Worm (Caenorhabditis elegans): ENCODE results near the gene cyp-34A2.
A peak's percentile ranks its signal among the peaks of the same experiment; 100 is the strongest.

The cyp-34A2 gene

DNA sequence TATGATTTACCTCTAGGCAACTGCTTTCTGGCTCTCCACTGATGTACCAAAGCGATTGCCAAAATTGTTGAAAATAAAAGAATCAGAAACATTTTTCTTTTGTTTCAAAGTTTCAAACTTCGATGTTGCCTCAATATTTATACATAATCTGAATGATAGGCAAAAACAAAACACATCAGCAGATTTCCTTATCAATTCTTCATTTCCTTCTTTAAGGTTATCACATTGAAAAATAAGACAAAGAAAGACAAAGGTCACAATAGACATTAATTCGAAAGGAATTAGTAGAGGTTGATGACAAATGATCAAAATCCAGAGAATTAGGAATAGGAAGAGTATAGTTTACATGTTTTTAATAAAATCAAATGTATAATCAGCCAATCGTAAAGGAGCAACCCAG, at the start of gene cyp-34A2:
Gene cyp-34A2, minus strand, starts transcription at position 101 of the 400 bp plus-strand sequence.
- TF ChIP-seq nhr-12 (tag; optimal IDR thresholded peaks at IDR 0.05) (no peak), tbx-8 (GFP tag; optimal IDR thresholded peaks at IDR 0.05) (no peak), nhr-28 (tag; optimal IDR thresholded peaks at IDR 0.05) (no peak), nhr-237 (tag; optimal IDR thresholded peaks at IDR 0.05) (no peak), lin-32 (GFP tag; optimal IDR thresholded peaks at IDR 0.05) (no peak), snpc-4 (tag; optimal IDR thresholded peaks at IDR 0.05) (no peak), elt-3 (tag; optimal IDR thresholded peaks at IDR 0.05) (no peak), ceh-39 (tag; optimal IDR thresholded peaks at IDR 0.05) (no peak), elt-1 (tag; optimal IDR thresholded peaks at IDR 0.05; ENCODE audit: borderline replicate concordance, insufficient read depth) (no peak), blmp-1 (tag; optimal IDR thresholded peaks at IDR 0.05) (no peak), bed-3 (GFP tag; optimal IDR thresholded peaks at IDR 0.05) (no peak), lin-13 (tag; optimal IDR thresholded peaks at IDR 0.05) (no peak), ham-2 (GFP tag; optimal IDR thresholded peaks at IDR 0.05) (no peak), unc-120 (tag; optimal IDR thresholded peaks at IDR 0.05; ENCODE audit: poor library complexity, severe bottlenecking) (no peak), hlh-1 (tag; optimal IDR thresholded peaks at IDR 0.05) (no peak), ceh-43 (GFP tag; optimal IDR thresholded peaks at IDR 0.05) (no peak)

DNA sequence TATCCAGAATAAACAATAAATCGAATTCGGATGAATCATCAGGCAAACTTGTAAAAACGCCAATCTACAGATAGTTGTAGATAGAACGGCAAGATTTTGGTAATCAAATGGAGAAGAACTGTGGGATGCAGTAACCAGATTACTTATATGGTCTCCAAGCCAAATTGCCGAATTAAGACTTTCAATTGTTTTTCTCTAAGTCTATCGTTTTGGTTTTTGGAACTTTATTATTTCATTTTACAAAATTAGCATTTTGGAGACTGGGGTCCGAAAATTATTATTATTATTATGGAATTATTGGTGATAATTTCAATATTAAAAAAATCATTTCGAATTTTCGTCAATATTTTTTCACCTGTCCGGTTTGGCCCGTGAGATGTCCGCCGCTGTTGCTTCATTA, 48.5 kb upstream of the cyp-34A2 start, which contains the start of gene clec-228:
Gene clec-228, minus strand, starts transcription at position 101 of the 400 bp plus-strand sequence.
- TF ChIP-seq sem-2 (GFP tag; optimal IDR thresholded peaks at IDR 0.05) (no peak), M03D4.4 (tag; optimal IDR thresholded peaks at IDR 0.05) (no peak), nhr-2 (tag; optimal IDR thresholded peaks at IDR 0.05) (no peak), ham-2 (GFP tag; optimal IDR thresholded peaks at IDR 0.05) (no peak), hlh-1 (tag; optimal IDR thresholded peaks at IDR 0.05) (no peak), nhr-28 (tag; optimal IDR thresholded peaks at IDR 0.05) (no peak), ces-1 (GFP tag; optimal IDR thresholded peaks at IDR 0.05) (no peak), blmp-1 (tag; optimal IDR thresholded peaks at IDR 0.05) (no peak), cnd-1 (tag; optimal IDR thresholded peaks at IDR 0.05) (no peak)

DNA sequence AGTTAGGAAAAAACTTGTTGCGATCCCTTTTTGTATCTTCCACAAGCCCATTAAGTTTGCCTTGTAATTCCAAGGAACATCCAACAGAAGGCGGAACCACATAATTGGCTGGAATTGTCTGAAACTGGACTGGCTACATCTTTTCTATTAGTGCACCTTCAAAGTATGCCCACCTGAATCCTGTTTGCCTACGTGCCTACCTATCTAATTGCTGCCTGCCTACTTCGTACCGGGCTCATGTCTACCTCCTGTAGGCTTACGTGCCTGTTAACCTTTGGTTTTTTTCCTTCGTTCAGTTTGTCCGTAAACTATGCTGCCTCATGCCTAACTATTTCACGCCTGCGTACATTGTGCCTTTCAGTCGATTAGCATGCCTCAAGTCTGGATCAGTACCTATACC, 46.5 kb upstream of the cyp-34A2 start, which contains the start of gene wrt-7:
Gene wrt-7, minus strand, starts transcription at position 101 of the 400 bp plus-strand sequence.
- no peak for TF ChIP-seq nhr-2 (tag; optimal IDR thresholded peaks at IDR 0.05)
- no peak for TF ChIP-seq nhr-28 (tag; optimal IDR thresholded peaks at IDR 0.05)
- no peak for TF ChIP-seq ceh-43 (GFP tag; optimal IDR thresholded peaks at IDR 0.05)
- no peak for TF ChIP-seq snpc-4 (tag; optimal IDR thresholded peaks at IDR 0.05)
- TF ChIP-seq mep-1 (tag; optimal IDR thresholded peaks at IDR 0.05) = no peak
- no peak for TF ChIP-seq elt-3 (tag; optimal IDR thresholded peaks at IDR 0.05)
- TF ChIP-seq ceh-39 (tag; optimal IDR thresholded peaks at IDR 0.05) = no peak
- no peak for TF ChIP-seq lsy-2 (tag; optimal IDR thresholded peaks at IDR 0.05)
- no peak for TF ChIP-seq ztf-11 (tag; optimal IDR thresholded peaks at IDR 0.05)
- TF ChIP-seq ham-2 (GFP tag; optimal IDR thresholded peaks at IDR 0.05) = no peak
- TF ChIP-seq lin-13 (tag; optimal IDR thresholded peaks at IDR 0.05) = no peak
- TF ChIP-seq M03D4.4 (tag; optimal IDR thresholded peaks at IDR 0.05) = no peak
- TF ChIP-seq unc-39 (tag; optimal IDR thresholded peaks at IDR 0.05) = no peak
- TF ChIP-seq mls-2 (tag; optimal IDR thresholded peaks at IDR 0.05) = no peak
- no peak for TF ChIP-seq bed-3 (GFP tag; optimal IDR thresholded peaks at IDR 0.05)

DNA sequence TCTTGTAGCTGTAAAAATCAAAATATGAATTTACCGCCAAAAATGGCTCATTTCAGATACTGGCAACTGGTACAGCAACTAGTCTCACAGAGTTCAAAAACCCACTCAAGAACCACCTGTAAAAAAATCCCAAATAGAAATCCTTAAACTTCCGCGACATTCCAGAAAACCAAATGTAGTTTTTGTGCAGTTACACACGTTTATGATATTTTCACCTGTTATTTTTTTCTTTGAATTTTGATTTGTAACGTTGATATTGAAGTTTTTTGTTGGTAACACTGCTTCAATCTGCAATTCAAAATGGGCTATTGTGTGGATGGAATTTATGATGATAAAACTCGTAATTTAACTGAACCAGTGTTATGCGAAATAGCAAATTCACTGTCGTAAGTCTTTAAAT, 42.0 kb upstream of the cyp-34A2 start, which contains the start of gene srw-113:
Gene srw-113, plus strand, starts transcription at position 301 of the 400 bp plus-strand sequence.
- TF ChIP-seq ztf-11 (tag; optimal IDR thresholded peaks at IDR 0.05) (no peak), M03D4.4 (tag; optimal IDR thresholded peaks at IDR 0.05) (no peak), sem-2 (GFP tag; optimal IDR thresholded peaks at IDR 0.05) (no peak), bed-3 (GFP tag; optimal IDR thresholded peaks at IDR 0.05) (no peak), tbx-8 (GFP tag; optimal IDR thresholded peaks at IDR 0.05) (no peak), elt-3 (tag; optimal IDR thresholded peaks at IDR 0.05) (no peak), nhr-237 (tag; optimal IDR thresholded peaks at IDR 0.05) (no peak), lin-13 (tag; optimal IDR thresholded peaks at IDR 0.05) (no peak), sptf-1 (tag; optimal IDR thresholded peaks at IDR 0.05) (no peak), ham-2 (GFP tag; optimal IDR thresholded peaks at IDR 0.05) (no peak)

DNA sequence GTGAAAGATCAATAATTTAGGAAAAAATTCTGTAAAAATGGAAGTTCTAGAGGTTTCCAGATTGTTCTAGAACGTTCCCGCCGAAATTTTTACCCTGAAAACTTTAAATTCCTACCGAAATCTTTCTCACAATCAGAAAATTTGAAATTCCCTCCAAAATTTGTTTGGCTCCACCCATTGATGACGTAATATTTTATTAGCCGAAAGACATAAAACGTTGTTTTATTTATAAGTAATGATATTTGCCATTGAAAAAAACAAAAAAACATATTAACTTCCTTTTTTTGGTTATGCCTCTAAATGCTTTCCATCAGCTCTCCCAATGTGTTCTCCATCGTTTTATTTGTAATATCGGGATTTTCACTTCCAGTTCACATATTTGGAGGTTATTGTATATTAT, 39.4 kb upstream of the cyp-34A2 start, which contains the start of gene srh-295:
Gene srh-295, plus strand, starts transcription at position 301 of the 400 bp plus-strand sequence.
- TF ChIP-seq zip-8 (tag; optimal IDR thresholded peaks at IDR 0.05) = peak; percentile 70
- no peak for TF ChIP-seq unc-120 (tag; optimal IDR thresholded peaks at IDR 0.05; ENCODE audit: poor library complexity, severe bottlenecking)

Data from whole organism, mixed stage, embryonic.